Worm (Caenorhabditis elegans) whole organism, L4 larva: Measurements from ENCODE around the gene srbc-9.

Experiments
- F26F4.8 ChIP-seq: fragments of 200-800 bp; sonication (Bioruptor generic); conservative IDR thresholded peaks from 2 replicates; pipeline ENCODE4 v1.3.6; 2022; ENCODE audit warnings: missing genetic modification characterization, missing compliant biosample characterization
- R02D3.7 ChIP-seq: fragments of 150-350 bp; sonication (generic microtip); optimal IDR thresholded peaks from 3 replicates; lab custom pipeline; 2014; ENCODE audit warnings: missing biosample characterization, missing genetic modification characterization
- T26A8.4 ChIP-seq: fragments of 200-800 bp; sonication (Bioruptor generic); IDR thresholded peaks from 2 replicates; pipeline ENCODE4 v1.3.6; 2022; ENCODE audit warnings: missing genetic modification characterization, missing compliant biosample characterization
- Y5F2A.4 ChIP-seq: fragments of 200-800 bp; sonication (Bioruptor generic); optimal IDR thresholded peaks from 2 replicates; lab custom pipeline; 2018; ENCODE audit warnings: mild to moderate bottlenecking, missing genetic modification characterization, missing compliant biosample characterization
- Y75B8A.6 ChIP-seq: fragments of 200-800 bp; sonication (Bioruptor generic); IDR thresholded peaks from 2 replicates; pipeline ENCODE4 v1.3.6; 2022; ENCODE audit warnings: missing genetic modification reagents, missing genetic modification characterization, missing compliant biosample characterization
- ZK337.2 ChIP-seq: fragments of 200-800 bp; sonication (Bioruptor generic); IDR thresholded peaks from 2 replicates; pipeline ENCODE4 v1.3.6; 2022; ENCODE audit warnings: missing genetic modification reagents, missing genetic modification characterization, missing compliant biosample characterization
- ZK546.5 ChIP-seq, 2 experiments: sonication (generic microtip); optimal IDR thresholded peaks; 2 replicates each; lab custom pipeline; 2017; ENCODE audit warnings: missing biosample characterization in 2 of 2, missing genetic modification characterization in 2 of 2
- aha-1 ChIP-seq: fragments of 150-350 bp; peaks from one replicate; lab custom pipeline; 2014; ENCODE audit warnings: missing biosample characterization, missing genetic modification characterization
- ces-1 ChIP-seq: fragments of 150-350 bp; sonication (generic microtip); optimal IDR thresholded peaks from 4 replicates; lab custom pipeline; 2014; ENCODE audit warnings: missing biosample characterization, missing genetic modification reagents, missing genetic modification characterization
- cey-2 ChIP-seq: sonication (generic microtip); optimal IDR thresholded peaks from 3 replicates; lab custom pipeline; 2017; ENCODE audit warnings: missing genetic modification characterization, mild to moderate bottlenecking, missing compliant biosample characterization, antibody characterized with exemption, borderline replicate concordance; ENCODE audit not compliant: insufficient read depth
- daf-19 ChIP-seq: fragments of 200-800 bp; sonication (Bioruptor generic); conservative IDR thresholded peaks from 2 replicates; pipeline ENCODE4 v1.3.6; 2022; ENCODE audit warnings: missing genetic modification characterization, missing compliant biosample characterization
- dmd-8 ChIP-seq: fragments of 200-800 bp; sonication (Bioruptor generic); IDR thresholded peaks from 2 replicates; pipeline ENCODE4 v1.3.6; 2022; ENCODE audit warnings: missing genetic modification characterization, missing compliant biosample characterization
- dmd-9 ChIP-seq: fragments of 200-800 bp; sonication (Bioruptor generic); IDR thresholded peaks from 2 replicates; pipeline ENCODE4 v1.3.6; 2022; ENCODE audit warnings: missing genetic modification reagents, missing genetic modification characterization, missing compliant biosample characterization
- duxl-1 ChIP-seq: sonication (generic microtip); optimal IDR thresholded peaks from 2 replicates; lab custom pipeline; 2016; ENCODE audit warnings: mild to moderate bottlenecking, missing genetic modification characterization, moderate library complexity, missing compliant biosample characterization; ENCODE audit not compliant: poor library complexity
- dve-1 ChIP-seq: sonication (generic microtip); optimal IDR thresholded peaks from 2 replicates; lab custom pipeline; 2017; ENCODE audit warnings: antibody characterized with exemption, mild to moderate bottlenecking, missing genetic modification characterization, missing compliant biosample characterization; ENCODE audit not compliant: insufficient read depth
- fkh-10 ChIP-seq: fragments of 150-350 bp; optimal IDR thresholded peaks from 2 replicates; lab custom pipeline; 2014; ENCODE audit warnings: missing biosample characterization, missing genetic modification reagents, missing genetic modification characterization
- hlh-11 ChIP-seq: fragments of 200-800 bp; sonication (Bioruptor generic); optimal IDR thresholded peaks from 2 replicates; lab custom pipeline; 2018; ENCODE audit warnings: mild to moderate bottlenecking, missing genetic modification characterization, missing compliant biosample characterization
- lim-7 ChIP-seq: fragments of 200-800 bp; sonication (Bioruptor generic); IDR thresholded peaks from 2 replicates; pipeline ENCODE4 v1.3.6; 2022; ENCODE audit warnings: missing genetic modification characterization, missing compliant biosample characterization
- lin-13 ChIP-seq: fragments of 150-350 bp; optimal IDR thresholded peaks from 2 replicates; lab custom pipeline; 2014; ENCODE audit warnings: missing biosample characterization, missing genetic modification reagents, missing genetic modification characterization
- lin-39 ChIP-seq: fragments of 150-350 bp; optimal IDR thresholded peaks from 2 replicates; lab custom pipeline; 2014; ENCODE audit warnings: missing biosample characterization, missing genetic modification reagents, missing genetic modification characterization
- lir-3 ChIP-seq: sonication (generic microtip); optimal IDR thresholded peaks from 2 replicates; lab custom pipeline; 2016; ENCODE audit warnings: mild to moderate bottlenecking, missing genetic modification characterization, missing compliant biosample characterization
- lsy-2 ChIP-seq, 2 experiments: fragments of 150-350 bp in 1 of 2; sonication (generic microtip) in 1 of 2; optimal IDR thresholded peaks; 2 replicates each; lab custom pipeline; 2014 to 2017; ENCODE audit warnings: missing biosample characterization in 2 of 2, missing genetic modification characterization in 2 of 2
- mdl-1 ChIP-seq, 2 experiments: fragments of 150-350 bp in 1 of 2; sonication (generic microtip) in 1 of 2; optimal IDR thresholded peaks; 2 replicates each; lab custom pipeline; 2014 to 2017; ENCODE audit warnings: missing biosample characterization in 2 of 2, missing genetic modification characterization in 2 of 2
- mxl-3 ChIP-seq: fragments of 200-800 bp; sonication (Bioruptor generic); optimal IDR thresholded peaks from 2 replicates; lab custom pipeline; 2018; ENCODE audit warnings: mild to moderate bottlenecking, missing genetic modification characterization, missing compliant biosample characterization
- nhr-28 ChIP-seq: fragments of 150-350 bp; optimal IDR thresholded peaks from 2 replicates; lab custom pipeline; 2014; ENCODE audit warnings: missing biosample characterization, missing genetic modification characterization
- nhr-42 ChIP-seq: fragments of 200-800 bp; sonication (Bioruptor generic); IDR thresholded peaks from 2 replicates; pipeline ENCODE4 v1.3.6; 2022; ENCODE audit warnings: missing genetic modification characterization, missing compliant biosample characterization
- php-3 ChIP-seq: fragments of 200-800 bp; sonication (Bioruptor generic); IDR thresholded peaks from 2 replicates; pipeline ENCODE4 v1.3.6; 2022; ENCODE audit warnings: missing genetic modification reagents, missing genetic modification characterization, missing compliant biosample characterization
- set-16 ChIP-seq: fragments of 200-800 bp; sonication (Bioruptor generic); IDR thresholded peaks from 2 replicates; pipeline ENCODE4 v1.3.6; 2022; ENCODE audit warnings: missing genetic modification reagents, missing genetic modification characterization, missing compliant biosample characterization
- skn-1 ChIP-seq: fragments of 150-350 bp; optimal IDR thresholded peaks from 2 replicates; lab custom pipeline; 2014; ENCODE audit warnings: missing biosample characterization, missing genetic modification characterization
- snpc-1.2 ChIP-seq: fragments of 200-800 bp; sonication (Bioruptor generic); IDR thresholded peaks from 2 replicates; pipeline ENCODE4 v1.3.6; 2022; ENCODE audit warnings: missing genetic modification reagents, missing genetic modification characterization, missing compliant biosample characterization
- unc-39 ChIP-seq: sonication (generic microtip); optimal IDR thresholded peaks from 2 replicates; lab custom pipeline; 2017; ENCODE audit warnings: missing biosample characterization, missing genetic modification characterization

Gene srbc-9

DNA sequence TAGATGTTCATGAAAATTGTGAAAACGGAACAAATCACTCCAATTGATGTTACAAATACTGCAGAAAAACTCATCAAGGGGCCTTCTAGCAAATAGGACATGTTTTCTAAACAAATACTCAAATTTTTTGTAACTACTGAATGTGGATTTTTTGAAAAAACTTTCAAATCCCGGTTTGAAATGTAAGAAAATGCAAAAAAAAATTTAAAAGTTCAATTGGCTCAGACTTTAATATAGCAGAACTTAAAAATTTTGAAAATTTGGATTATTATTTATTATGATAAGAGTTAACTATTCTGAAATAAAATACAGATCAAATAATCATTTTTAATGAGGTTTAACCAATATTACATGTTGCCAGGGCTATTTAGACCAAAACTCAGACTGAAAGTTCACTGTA lies at the start of gene srbc-9:
Gene srbc-9 (minus strand): TSS at position 101 of the 400 bp plus-strand sequence.
- TF ChIP-seq set-16: no peak
- no peak for TF ChIP-seq lir-3 (tag; lab: Kevin White, UChicago)
- no peak for TF ChIP-seq mdl-1 (tag; optimal IDR thresholded peaks at IDR 0.05; lab: Kevin White, UChicago)
- TF ChIP-seq dve-1 (tag; lab: Kevin White, UChicago): no peak
- TF ChIP-seq T26A8.4 (GFP tag; lab: Robert Waterston, UW): no peak
- TF ChIP-seq php-3 (GFP tag; lab: Robert Waterston, UW): no peak
- TF ChIP-seq lin-13: no peak

DNA sequence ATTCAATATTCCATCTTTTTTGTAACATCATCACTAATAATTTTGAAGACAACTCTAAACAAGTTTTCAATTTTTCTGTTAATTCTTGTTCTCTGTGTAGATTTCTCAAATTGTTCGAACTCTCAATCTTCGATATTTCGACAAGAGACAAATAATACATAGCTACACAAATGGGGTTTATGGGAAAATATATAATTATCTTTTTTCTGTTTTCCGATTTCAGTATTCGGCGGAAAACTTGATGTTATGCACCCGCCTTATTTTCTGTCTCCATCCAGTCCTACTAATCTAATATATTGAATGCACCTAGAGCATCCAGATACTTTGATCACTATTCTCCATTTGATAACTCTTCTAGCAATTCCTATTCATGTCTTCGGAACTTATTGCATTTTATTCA lies 48.8 kb upstream of the srbc-9 start, which contains the start of gene srh-268:
Gene srh-268 (plus strand): TSS at position 301 of the 400 bp plus-strand sequence.
- TF ChIP-seq ZK337.2 (GFP tag; lab: Robert Waterston, UW): no peak
- TF ChIP-seq dmd-8 (GFP tag; lab: Robert Waterston, UW): no peak
- TF ChIP-seq skn-1 (tag; lab: Kevin White, UChicago): no peak
- no peak for TF ChIP-seq aha-1 (tag; lab: Kevin White, UChicago)
- no peak for TF ChIP-seq ces-1 (GFP tag; lab: Kevin White, UChicago)

DNA sequence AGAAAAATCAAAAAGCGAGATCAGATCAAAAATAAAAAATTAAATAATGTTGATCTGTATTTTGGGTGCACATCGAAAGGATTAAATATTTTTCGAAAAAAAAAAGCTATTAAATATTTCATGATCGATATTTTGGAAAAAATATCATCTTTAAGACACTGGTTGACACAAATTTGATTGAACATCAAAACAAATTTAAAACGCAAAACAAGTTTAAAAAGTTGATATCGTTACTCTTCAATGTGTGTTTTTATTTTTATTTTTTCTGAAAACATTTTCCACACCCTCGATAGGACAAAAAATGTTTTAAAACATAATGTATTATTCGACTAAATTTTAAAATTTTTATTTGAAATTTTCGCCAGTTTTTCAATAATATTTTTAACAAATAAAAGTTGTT lies 47.8 kb upstream of the srbc-9 start, which contains the start of gene C54F6.12:
Gene C54F6.12 (minus strand): TSS at position 101 of the 400 bp plus-strand sequence.
- TF ChIP-seq unc-39 (tag; lab: Kevin White, UChicago): no peak
- TF ChIP-seq Y75B8A.6: no peak
- no peak for TF ChIP-seq ZK546.5 (tag; optimal IDR thresholded peaks at IDR 0.05; lab: Kevin White, UChicago)

DNA sequence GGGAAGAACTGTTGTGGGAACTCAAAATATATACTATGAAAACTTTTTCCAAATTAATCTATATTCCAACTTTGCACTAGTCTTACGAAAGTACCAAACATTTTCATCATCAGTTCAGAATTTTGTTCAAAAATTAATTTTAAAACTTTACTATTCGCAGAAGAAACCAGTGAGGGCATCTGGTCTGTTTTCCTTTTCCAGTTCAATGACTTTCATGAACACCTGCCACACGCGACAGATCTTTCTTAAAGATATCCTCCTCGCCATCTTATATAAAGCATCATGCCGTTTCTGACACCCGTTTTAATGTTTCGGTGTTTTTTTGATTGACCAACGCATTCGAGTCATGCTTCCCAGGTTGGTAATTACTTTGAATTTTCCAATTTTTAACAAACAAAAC lies 42.7 kb upstream of the srbc-9 start, which contains the start of gene C54F6.3:
Gene C54F6.3 (plus strand): TSS at position 301 of the 400 bp plus-strand sequence.
- TF ChIP-seq mxl-3 (no peak), daf-19 (GFP tag; lab: Robert Waterston, UW) (no peak)

DNA sequence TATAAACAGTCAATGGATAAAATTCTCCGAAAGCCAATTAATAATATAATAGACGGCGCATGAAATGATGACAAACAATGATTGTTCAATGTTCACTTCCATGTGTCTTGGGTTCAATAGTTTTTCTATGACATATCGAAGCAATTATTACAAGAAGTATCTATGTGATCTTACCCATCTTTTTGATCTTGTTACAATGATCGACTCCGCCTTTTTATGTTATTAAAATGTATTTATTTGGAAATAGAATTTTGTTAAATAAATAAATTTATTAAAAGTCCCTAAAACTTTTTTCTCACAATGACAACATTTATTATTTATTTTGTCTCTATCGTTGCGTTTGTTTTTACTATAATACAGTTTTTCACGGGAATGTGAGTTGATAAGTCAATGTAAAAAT lies 39.6 kb upstream of the srbc-9 start, which contains the start of gene swt-2:
Gene swt-2 (plus strand): TSS at position 301 of the 400 bp plus-strand sequence.
- TF ChIP-seq lsy-2 (tag; optimal IDR thresholded peaks at IDR 0.05; lab: Kevin White, UChicago) (no peak), lir-3 (tag; lab: Kevin White, UChicago) (no peak), nhr-28 (tag; lab: Kevin White, UChicago) (no peak), snpc-1.2 (no peak), hlh-11 (tag; lab: Kevin White, UChicago) (no peak), R02D3.7 (tag; lab: Kevin White, UChicago) (no peak)

DNA sequence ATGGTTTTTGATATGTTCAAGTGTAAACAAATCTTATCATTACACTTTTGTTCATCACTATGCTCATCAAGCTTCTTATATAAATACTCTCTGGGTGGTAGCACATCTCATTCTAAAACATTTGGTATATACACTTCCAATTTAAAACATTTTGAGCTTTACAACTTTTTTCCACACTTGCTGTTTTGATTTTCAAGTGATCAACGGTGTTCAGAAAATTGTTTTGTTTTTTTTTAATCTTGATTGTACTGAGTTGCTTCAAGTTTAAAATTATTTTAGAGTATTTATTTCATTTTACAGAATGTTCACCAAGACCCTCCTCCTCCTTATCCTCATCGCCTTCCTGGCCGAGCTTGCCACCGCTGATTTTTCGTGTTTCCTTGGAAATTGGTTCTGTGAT lies 38.6 kb upstream of the srbc-9 start, which contains the start of gene C54F6.5:
Gene C54F6.5 (plus strand): TSS at position 301 of the 400 bp plus-strand sequence.
- TF ChIP-seq lim-7 (GFP tag; lab: Robert Waterston, UW) (no peak), dmd-9 (GFP tag; lab: Robert Waterston, UW) (no peak), fkh-10 (GFP tag; lab: Kevin White, UChicago) (no peak), cey-2 (tag; lab: Kevin White, UChicago) (no peak), dve-1 (tag; lab: Kevin White, UChicago) (no peak), Y5F2A.4 (GFP tag; lab: Kevin White, UChicago) (no peak), lin-39 (tag; lab: Kevin White, UChicago) (no peak), F26F4.8 (GFP tag; lab: Robert Waterston, UW) (no peak), nhr-42 (no peak), mxl-3 (no peak), duxl-1 (tag; lab: Kevin White, UChicago) (no peak), dmd-8 (GFP tag; lab: Robert Waterston, UW) (no peak)
